Fruit fly (Drosophila melanogaster) whole organism, prepupa: Measurements from ENCODE around the gene CG33688.

Experiments
- Blimp-1 ChIP-seq: fragments of 200-800 bp; sonication (Bioruptor generic); optimal IDR thresholded peaks from 3 replicates; lab custom pipeline; 2017; ENCODE audit warnings: missing biosample characterization, missing genetic modification characterization, mild to moderate bottlenecking, moderate library complexity, missing genetic modification reagents
- CG10631 ChIP-seq: fragments of 200-800 bp; sonication (Bioruptor generic); optimal IDR thresholded peaks from 2 replicates; lab custom pipeline; 2016; ENCODE audit warnings: missing biosample characterization, missing genetic modification characterization
- CG10669 ChIP-seq: fragments of 200-800 bp; sonication (Bioruptor generic); optimal IDR thresholded peaks from 3 replicates; lab custom pipeline; 2018; ENCODE audit warnings: missing biosample characterization, mild to moderate bottlenecking, missing genetic modification characterization, moderate library complexity
- CG11294 ChIP-seq: fragments of 200-800 bp; sonication (Bioruptor generic); IDR thresholded peaks from 2 replicates; pipeline ENCODE4 v1.3.6; 2022; ENCODE audit warnings: missing biosample characterization, missing genetic modification characterization
- CG11762 ChIP-seq: fragments of 200-800 bp; sonication (Bioruptor generic); optimal IDR thresholded peaks from 3 replicates; lab custom pipeline; 2016; ENCODE audit warnings: missing biosample characterization, missing genetic modification characterization; ENCODE audit not compliant: insufficient read depth
- CG1621 ChIP-seq: fragments of 200-800 bp; sonication (Bioruptor generic); optimal IDR thresholded peaks from 3 replicates; lab custom pipeline; 2018; ENCODE audit warnings: missing biosample characterization, mild to moderate bottlenecking, missing genetic modification characterization
- CG16779 ChIP-seq: fragments of 200-800 bp; sonication (Bioruptor generic); optimal IDR thresholded peaks from 3 replicates; lab custom pipeline; 2017; ENCODE audit warnings: missing biosample characterization, mild to moderate bottlenecking, missing genetic modification characterization
- CG3032 ChIP-seq: fragments of 200-800 bp; optimal IDR thresholded peaks from 2 replicates; lab custom pipeline; 2019; ENCODE audit warnings: missing biosample characterization, mild to moderate bottlenecking, missing genetic modification characterization, moderate library complexity
- CG31627 ChIP-seq: fragments of 200-800 bp; sonication (Bioruptor generic); optimal IDR thresholded peaks from 3 replicates; lab custom pipeline; 2016; ENCODE audit warnings: missing biosample characterization, missing genetic modification characterization
- CG32006 ChIP-seq: fragments of 200-800 bp; sonication (Bioruptor generic); optimal IDR thresholded peaks from 3 replicates; lab custom pipeline; 2017; ENCODE audit warnings: missing biosample characterization, mild to moderate bottlenecking, missing genetic modification characterization
- CG34406 ChIP-seq: fragments of 200-800 bp; sonication (Bioruptor generic); optimal IDR thresholded peaks from 3 replicates; lab custom pipeline; 2016; ENCODE audit warnings: missing biosample characterization, missing genetic modification characterization
- CG3919 ChIP-seq: fragments of 200-800 bp; sonication (Bioruptor generic); optimal IDR thresholded peaks from 3 replicates; lab custom pipeline; 2016; ENCODE audit warnings: missing biosample characterization, missing genetic modification characterization
- CG4318 ChIP-seq: fragments of 200-800 bp; sonication (Bioruptor generic); optimal IDR thresholded peaks from 3 replicates; lab custom pipeline; 2017; ENCODE audit warnings: missing biosample characterization, mild to moderate bottlenecking, missing genetic modification characterization
- CG6163 ChIP-seq: fragments of 200-800 bp; sonication (Bioruptor generic); IDR thresholded peaks from 3 replicates; pipeline ENCODE4 v1.3.6; 2022; ENCODE audit warnings: missing biosample characterization, missing genetic modification characterization
- CG6276 ChIP-seq: fragments of 200-800 bp; sonication (Bioruptor generic); optimal IDR thresholded peaks from 2 replicates; lab custom pipeline; 2017; ENCODE audit warnings: missing biosample characterization, mild to moderate bottlenecking, missing genetic modification characterization
- CG6792 ChIP-seq: fragments of 200-800 bp; sonication (Bioruptor generic); optimal IDR thresholded peaks from 3 replicates; lab custom pipeline; 2016; ENCODE audit warnings: missing biosample characterization, missing genetic modification characterization
- CG6808 ChIP-seq: fragments of 200-800 bp; sonication (Bioruptor generic); optimal IDR thresholded peaks from 3 replicates; lab custom pipeline; 2017; ENCODE audit warnings: missing biosample characterization, missing genetic modification characterization, mild to moderate bottlenecking, moderate library complexity, missing genetic modification reagents
- CG8119 ChIP-seq: fragments of 200-800 bp; sonication (Bioruptor generic); IDR thresholded peaks from 3 replicates; pipeline ENCODE4 v1.3.6; 2022; ENCODE audit warnings: missing biosample characterization, missing genetic modification characterization
- CG8319 ChIP-seq: fragments of 200-800 bp; sonication (Bioruptor generic); optimal IDR thresholded peaks from 3 replicates; lab custom pipeline; 2016; ENCODE audit warnings: missing biosample characterization, missing genetic modification characterization
- Eip75B ChIP-seq: fragments of 200-800 bp; sonication (Bioruptor generic); optimal IDR thresholded peaks from 3 replicates; lab custom pipeline; 2016; ENCODE audit warnings: missing biosample characterization, missing genetic modification characterization
- Eip78C ChIP-seq: fragments of 200-800 bp; sonication (Bioruptor generic); peaks from one replicate; lab custom pipeline; 2016; ENCODE audit warnings: missing biosample characterization, missing genetic modification characterization
- Ets21C ChIP-seq: fragments of 200-800 bp; sonication (Bioruptor generic); optimal IDR thresholded peaks from 3 replicates; lab custom pipeline; 2016; ENCODE audit warnings: missing biosample characterization, missing genetic modification characterization
- Ets96B ChIP-seq: fragments of 200-800 bp; optimal IDR thresholded peaks from 2 replicates; lab custom pipeline; 2019; ENCODE audit warnings: missing biosample characterization, mild to moderate bottlenecking, missing genetic modification characterization, moderate library complexity
- Gug ChIP-seq: fragments of 200-800 bp; sonication (Bioruptor generic); IDR thresholded peaks from 2 replicates; pipeline ENCODE4 v1.3.6; 2022; ENCODE audit warnings: missing biosample characterization, missing genetic modification characterization
- Hr38 ChIP-seq: sonication (Bioruptor generic); optimal IDR thresholded peaks from 2 replicates; lab custom pipeline; 2016; ENCODE audit warnings: missing biosample characterization, missing genetic modification characterization
- Hr4 ChIP-seq: fragments of 200-800 bp; sonication (Bioruptor generic); optimal IDR thresholded peaks from 3 replicates; lab custom pipeline; 2016; ENCODE audit warnings: missing biosample characterization, missing genetic modification characterization
- Lpt ChIP-seq: fragments of 200-800 bp; sonication (Bioruptor generic); optimal IDR thresholded peaks from 3 replicates; lab custom pipeline; 2016; ENCODE audit warnings: missing biosample characterization, missing genetic modification characterization
- Met ChIP-seq: fragments of 200-800 bp; sonication (Bioruptor generic); optimal IDR thresholded peaks from 3 replicates; lab custom pipeline; 2016; ENCODE audit warnings: missing biosample characterization, missing genetic modification characterization
- OdsH ChIP-seq: fragments of 200-800 bp; sonication (Bioruptor generic); optimal IDR thresholded peaks from 3 replicates; lab custom pipeline; 2016; ENCODE audit warnings: missing biosample characterization, missing genetic modification characterization
- Smox ChIP-seq: fragments of 200-800 bp; sonication (Bioruptor generic); optimal IDR thresholded peaks from 3 replicates; lab custom pipeline; 2016; ENCODE audit warnings: missing biosample characterization, missing genetic modification characterization
- Sox102F ChIP-seq: fragments of 200-800 bp; sonication (Bioruptor generic); optimal IDR thresholded peaks from 2 replicates; lab custom pipeline; 2016; ENCODE audit warnings: missing biosample characterization, mild to moderate bottlenecking, missing genetic modification characterization
- Sox14 ChIP-seq: fragments of 200-800 bp; sonication (Bioruptor generic); optimal IDR thresholded peaks from 3 replicates; lab custom pipeline; 2016; ENCODE audit warnings: missing biosample characterization, missing genetic modification characterization
- Sox15 ChIP-seq: fragments of 200-800 bp; sonication (Bioruptor generic); optimal IDR thresholded peaks from 3 replicates; lab custom pipeline; 2016; ENCODE audit warnings: missing biosample characterization, missing genetic modification characterization
- achi ChIP-seq: fragments of 200-800 bp; sonication (Bioruptor generic); optimal IDR thresholded peaks from 3 replicates; lab custom pipeline; 2016; ENCODE audit warnings: missing biosample characterization, missing genetic modification characterization
- acj6 ChIP-seq: fragments of 200-800 bp; sonication (Bioruptor generic); optimal IDR thresholded peaks from 3 replicates; lab custom pipeline; 2016; ENCODE audit warnings: missing biosample characterization, missing genetic modification characterization
- cyc ChIP-seq: fragments of 200-800 bp; sonication (Bioruptor generic); optimal IDR thresholded peaks from 3 replicates; lab custom pipeline; 2016; ENCODE audit warnings: missing biosample characterization, missing genetic modification characterization
- dac ChIP-seq: fragments of 200-800 bp; sonication (Bioruptor generic); optimal IDR thresholded peaks from 2 replicates; lab custom pipeline; 2017; ENCODE audit warnings: missing biosample characterization, mild to moderate bottlenecking, missing genetic modification characterization
- dsx ChIP-seq: fragments of 200-800 bp; optimal IDR thresholded peaks from 3 replicates; lab custom pipeline; 2019; ENCODE audit warnings: missing biosample characterization, mild to moderate bottlenecking, missing genetic modification characterization, moderate library complexity; ENCODE audit not compliant: poor library complexity, severe bottlenecking
- eg ChIP-seq: fragments of 200-800 bp; sonication (Bioruptor generic); IDR thresholded peaks from 3 replicates; pipeline ENCODE4 v1.3.6; 2022; ENCODE audit warnings: missing biosample characterization, missing genetic modification characterization
- fd59A ChIP-seq: fragments of 200-800 bp; sonication (Bioruptor generic); optimal IDR thresholded peaks from 2 replicates; lab custom pipeline; 2017; ENCODE audit warnings: missing biosample characterization, mild to moderate bottlenecking, missing genetic modification characterization, missing genetic modification reagents
- fkh ChIP-seq: fragments of 200-800 bp; sonication (Bioruptor generic); optimal IDR thresholded peaks from 3 replicates; lab custom pipeline; 2017; ENCODE audit warnings: missing biosample characterization, mild to moderate bottlenecking, missing genetic modification characterization, moderate library complexity
- lz ChIP-seq: fragments of 200-800 bp; sonication (Bioruptor generic); optimal IDR thresholded peaks from 3 replicates; lab custom pipeline; 2016; ENCODE audit warnings: missing biosample characterization, missing genetic modification characterization
- net ChIP-seq: fragments of 200-800 bp; sonication (Bioruptor generic); optimal IDR thresholded peaks from 3 replicates; lab custom pipeline; 2016; ENCODE audit warnings: missing biosample characterization, missing genetic modification characterization
- salr ChIP-seq, 2 experiments: fragments of 200-800 bp; sonication (Bioruptor generic); optimal IDR thresholded peaks; 3 replicates each; lab custom pipeline; 2016 to 2018; ENCODE audit warnings: missing biosample characterization in 2 of 2, missing genetic modification characterization in 2 of 2, mild to moderate bottlenecking in 1 of 2
- spab ChIP-seq: fragments of 200-800 bp; sonication (Bioruptor generic); optimal IDR thresholded peaks from 2 replicates; lab custom pipeline; 2017; ENCODE audit warnings: missing biosample characterization, mild to moderate bottlenecking, missing genetic modification characterization, missing genetic modification reagents
- topi ChIP-seq: fragments of 200-800 bp; sonication (Bioruptor generic); optimal IDR thresholded peaks from 3 replicates; lab custom pipeline; 2016; ENCODE audit warnings: missing biosample characterization, missing genetic modification characterization
- vri ChIP-seq: fragments of 200-800 bp; sonication (Bioruptor generic); optimal IDR thresholded peaks from 3 replicates; lab custom pipeline; 2016; ENCODE audit warnings: missing biosample characterization, mild to moderate bottlenecking, missing genetic modification characterization

The CG33688 gene

DNA sequence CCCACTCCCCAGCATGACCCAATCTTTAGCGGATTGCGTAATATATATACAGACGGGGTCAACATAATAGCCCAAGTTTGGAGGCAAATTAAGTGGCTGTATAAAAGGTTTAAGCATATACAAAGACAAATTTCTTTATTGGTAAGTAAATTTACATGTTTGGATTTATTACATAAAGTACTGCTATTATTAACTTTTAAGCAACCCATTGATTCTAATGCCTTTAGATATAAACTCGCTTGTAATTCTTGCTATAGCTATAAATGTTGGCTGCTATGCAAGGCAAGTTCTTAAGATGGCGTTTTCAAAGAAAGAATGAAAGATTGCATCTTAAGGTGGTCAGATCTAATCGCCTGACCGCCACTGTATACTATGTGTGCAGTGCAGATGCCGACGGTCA, 3.5 kb downstream of the CG33688 start (continued):
- TF ChIP-seq CG11762 (GFP tag; lab: Kevin White, UChicago) (no peak), Sox102F (GFP tag; lab: Kevin White, UChicago) (peak; percentile 56), topi (GFP tag; lab: Kevin White, UChicago) (peak; percentile 45), Met (GFP tag; lab: Kevin White, UChicago) (peak; percentile 63), CG6808 (GFP tag; lab: Kevin White, UChicago) (peak; percentile 66), cyc (GFP tag; lab: Kevin White, UChicago) (peak; percentile 31), acj6 (peak; percentile 50), dsx (GFP tag; lab: Kevin White, UChicago) (no peak), achi (GFP tag; lab: Kevin White, UChicago) (peak; percentile 30), spab (peak; percentile 62), CG8119 (GFP tag; lab: Robert Waterston, UW) (peak; percentile 45; the same call in 1 of the 3 replicates), CG3919 (GFP tag; lab: Kevin White, UChicago) (peak; percentile 71), CG8319 (peak; percentile 32), CG6792 (GFP tag; lab: Kevin White, UChicago) (peak; percentile 23), CG10631 (peak; percentile 40), OdsH (GFP tag; lab: Kevin White, UChicago) (peak; percentile 28), Smox (GFP tag; lab: Kevin White, UChicago) (peak; percentile 57), CG32006 (GFP tag; lab: Kevin White, UChicago) (peak; percentile 46), eg (no peak), Eip78C (GFP tag; lab: Kevin White, UChicago) (peak; percentile 92), CG4318 (GFP tag; lab: Kevin White, UChicago) (no peak), dac (GFP tag; lab: Kevin White, UChicago) (no peak), CG31627 (GFP tag; lab: Kevin White, UChicago) (peak; percentile 53), Lpt (GFP tag; lab: Kevin White, UChicago) (no peak), fd59A (GFP tag; lab: Kevin White, UChicago) (peak; percentile 48), Sox14 (GFP tag; lab: Kevin White, UChicago) (peak; percentile 56), Ets96B (tag; lab: Kevin White, UChicago) (peak; percentile 52), CG3032 (tag; lab: Kevin White, UChicago) (peak; percentile 55), CG6276 (GFP tag; lab: Kevin White, UChicago) (no peak), fkh (GFP tag; lab: Kevin White, UChicago) (no peak), CG34406 (GFP tag; lab: Kevin White, UChicago) (peak; percentile 30)

dm6 chr3L:16203236-16203635, 4.2 kb downstream of the CG33688 start:
- peak; percentile 61 for TF ChIP-seq CG1621 (tag; lab: Kevin White, UChicago)
- TF ChIP-seq cyc (GFP tag; lab: Kevin White, UChicago) = peak; percentile 86
- peak; percentile 85 for TF ChIP-seq vri (GFP tag; lab: Kevin White, UChicago)
- TF ChIP-seq salr (GFP tag; optimal IDR thresholded peaks at IDR 0.05; lab: Kevin White, UChicago) = peak; percentile 52 to 54
- TF ChIP-seq net (GFP tag; lab: Kevin White, UChicago) = peak; percentile 64
- no peak for TF ChIP-seq Hr38 (GFP tag; lab: Kevin White, UChicago)
- peak; percentile 66; the same call in 2 of the 3 replicates for TF ChIP-seq CG8119 (GFP tag; lab: Robert Waterston, UW)
- TF ChIP-seq CG6163 (GFP tag; lab: Robert Waterston, UW) = peak; percentile 74
- peak; percentile 59 for TF ChIP-seq achi (GFP tag; lab: Kevin White, UChicago)
- peak; percentile 63 for TF ChIP-seq Sox15
- TF ChIP-seq Ets21C (GFP tag; lab: Kevin White, UChicago) = peak; percentile 81
- peak; percentile 75 for TF ChIP-seq lz (GFP tag; lab: Kevin White, UChicago)
- peak; percentile 79 for TF ChIP-seq OdsH (GFP tag; lab: Kevin White, UChicago)
- peak; percentile 83 for TF ChIP-seq Met (GFP tag; lab: Kevin White, UChicago)
- peak; percentile 10 for TF ChIP-seq CG6276 (GFP tag; lab: Kevin White, UChicago)
- peak; percentile 70 for TF ChIP-seq CG10631
- TF ChIP-seq Hr4 (GFP tag; lab: Kevin White, UChicago) = peak; percentile 54
- no peak for TF ChIP-seq CG16779 (tag; lab: Kevin White, UChicago)
- peak; percentile 82 for TF ChIP-seq Sox14 (GFP tag; lab: Kevin White, UChicago)
- peak; percentile 74 for TF ChIP-seq fd59A (GFP tag; lab: Kevin White, UChicago)
- peak; percentile 60 for TF ChIP-seq spab
- TF ChIP-seq Eip78C (GFP tag; lab: Kevin White, UChicago) = peak; percentile 93
- TF ChIP-seq Gug (GFP tag; lab: Robert Waterston, UW) = peak; percentile 54
- peak; percentile 75 for TF ChIP-seq Smox (GFP tag; lab: Kevin White, UChicago)
- TF ChIP-seq CG11294 (GFP tag; lab: Robert Waterston, UW) = peak; percentile 70; the same call in 1 of the 2 replicates
- TF ChIP-seq CG10669 (GFP tag; lab: Kevin White, UChicago) = peak; percentile 76
- peak; percentile 74 for TF ChIP-seq Sox102F (GFP tag; lab: Kevin White, UChicago)
- peak; percentile 61 for TF ChIP-seq Blimp-1
- TF ChIP-seq CG11762 (GFP tag; lab: Kevin White, UChicago) = peak; percentile 38
- TF ChIP-seq CG4318 (GFP tag; lab: Kevin White, UChicago) = no peak
- peak; percentile 77 for TF ChIP-seq CG3919 (GFP tag; lab: Kevin White, UChicago)
- TF ChIP-seq CG3032 (tag; lab: Kevin White, UChicago) = peak; percentile 62
- peak; percentile 52 for TF ChIP-seq Eip75B (GFP tag; lab: Kevin White, UChicago)
